Fruit fly (Drosophila melanogaster) whole organism, embryonic: ENCODE measurements around the gene CG10086.

Experiments
- B-H2 ChIP-seq: fragments of 200-800 bp; sonication (Bioruptor generic); optimal IDR thresholded peaks from 2 replicates; lab custom pipeline; 2018; ENCODE audit warnings: missing biosample characterization, mild to moderate bottlenecking, missing genetic modification characterization
- BEAF-32 ChIP-seq: fragments of 200-800 bp; sonication (Bioruptor generic); optimal IDR thresholded peaks from 3 replicates; lab custom pipeline; 2017; ENCODE audit warnings: missing biosample characterization, missing genetic modification characterization, mild to moderate bottlenecking, moderate library complexity, missing genetic modification reagents
- CG13424 ChIP-seq: fragments of 200-800 bp; sonication (Bioruptor generic); optimal IDR thresholded peaks from 2 replicates; lab custom pipeline; 2019; ENCODE audit warnings: missing biosample characterization, mild to moderate bottlenecking, missing genetic modification characterization, moderate library complexity
- CG13624 ChIP-seq: fragments of 200-800 bp; sonication (Bioruptor generic); optimal IDR thresholded peaks from 2 replicates; lab custom pipeline; 2016; ENCODE audit warnings: missing biosample characterization, missing genetic modification characterization
- CG15601 ChIP-seq: fragments of 200-800 bp; sonication (Bioruptor generic); optimal IDR thresholded peaks from 3 replicates; lab custom pipeline; 2019; ENCODE audit warnings: missing biosample characterization, mild to moderate bottlenecking, missing genetic modification characterization, moderate library complexity
- CG18476 ChIP-seq: fragments of 200-800 bp; sonication (Bioruptor generic); optimal IDR thresholded peaks from 2 replicates; lab custom pipeline; 2016; ENCODE audit warnings: missing biosample characterization, mild to moderate bottlenecking, missing genetic modification characterization
- CG2120 ChIP-seq: fragments of 200-800 bp; sonication (Bioruptor generic); optimal IDR thresholded peaks from 3 replicates; lab custom pipeline; 2016; ENCODE audit warnings: missing biosample characterization, missing genetic modification characterization
- CG32532 ChIP-seq: fragments of 200-800 bp; sonication (Bioruptor generic); IDR thresholded peaks from 2 replicates; pipeline ENCODE4 v1.3.6; 2022; ENCODE audit warnings: missing biosample characterization, missing genetic modification characterization
- CG3407 ChIP-seq: fragments of 200-800 bp; sonication (Bioruptor generic); optimal IDR thresholded peaks from 2 replicates; lab custom pipeline; 2018; ENCODE audit warnings: missing biosample characterization, mild to moderate bottlenecking, missing genetic modification characterization
- CG42726 ChIP-seq: fragments of 200-800 bp; sonication (Bioruptor generic); IDR thresholded peaks from 2 replicates; pipeline ENCODE4 v1.3.6; 2022; ENCODE audit warnings: missing biosample characterization, missing genetic modification characterization; ENCODE audit not compliant: partially characterized antibody
- CG4730 ChIP-seq: fragments of 200-800 bp; sonication (Bioruptor generic); IDR thresholded peaks from 2 replicates; pipeline ENCODE4 v1.3.6; 2022; ENCODE audit warnings: missing biosample characterization, missing genetic modification characterization
- CG4854 ChIP-seq: fragments of 200-800 bp; sonication (Bioruptor generic); optimal IDR thresholded peaks from 2 replicates; lab custom pipeline; 2016; ENCODE audit warnings: missing biosample characterization, missing genetic modification characterization, inconsistent platforms
- CG6654 ChIP-seq: fragments of 200-800 bp; sonication (Bioruptor generic); optimal IDR thresholded peaks from 2 replicates; lab custom pipeline; 2017; ENCODE audit warnings: missing biosample characterization, mild to moderate bottlenecking, missing genetic modification characterization
- CG6813 ChIP-seq: fragments of 200-800 bp; sonication (Bioruptor generic); optimal IDR thresholded peaks from 2 replicates; lab custom pipeline; 2017; ENCODE audit warnings: missing biosample characterization, missing genetic modification characterization, mild to moderate bottlenecking, moderate library complexity, missing genetic modification reagents
- CG9437 ChIP-seq: fragments of 200-800 bp; sonication (Bioruptor generic); optimal IDR thresholded peaks from 2 replicates; lab custom pipeline; 2018; ENCODE audit warnings: missing biosample characterization, mild to moderate bottlenecking, missing genetic modification characterization
- CG9797 ChIP-seq: fragments of 200-800 bp; sonication (Bioruptor generic); optimal IDR thresholded peaks from 3 replicates; lab custom pipeline; 2018; ENCODE audit warnings: missing biosample characterization, mild to moderate bottlenecking, missing genetic modification characterization
- Dad ChIP-seq: fragments of 200-800 bp; sonication (Bioruptor generic); optimal IDR thresholded peaks from 3 replicates; lab custom pipeline; 2016; ENCODE audit warnings: missing biosample characterization, missing genetic modification characterization
- Gug ChIP-seq: fragments of 200-800 bp; sonication (Bioruptor generic); IDR thresholded peaks from 4 replicates; pipeline ENCODE4 v1.3.6; 2022; ENCODE audit warnings: missing biosample characterization, missing genetic modification characterization
- Hr3 ChIP-seq: fragments of 200-800 bp; sonication (Bioruptor generic); optimal IDR thresholded peaks from 3 replicates; lab custom pipeline; 2016; ENCODE audit warnings: missing biosample characterization, missing genetic modification characterization
- Hr51 ChIP-seq, 2 experiments: fragments of 200-800 bp; sonication (Bioruptor generic); optimal IDR thresholded peaks; 2 replicates in 1 of 2; 3 replicates in 1 of 2; lab custom pipeline; 2016 to 2018; ENCODE audit warnings: missing biosample characterization in 2 of 2, missing genetic modification characterization in 2 of 2, mild to moderate bottlenecking in 1 of 2, moderate library complexity in 1 of 2
- Jarid2 ChIP-seq: fragments of 200-800 bp; sonication (Bioruptor generic); optimal IDR thresholded peaks from 3 replicates; lab custom pipeline; 2017; ENCODE audit warnings: mild to moderate bottlenecking, missing biosample characterization, missing genetic modification reagents, missing genetic modification characterization
- Kr ChIP-seq: fragments of 200-800 bp; sonication (Bioruptor generic); optimal IDR thresholded peaks from 2 replicates; lab custom pipeline; 2017; ENCODE audit warnings: missing biosample characterization, mild to moderate bottlenecking, missing genetic modification characterization
- Lim3 ChIP-seq: fragments of 200-800 bp; sonication (Bioruptor generic); IDR thresholded peaks from 2 replicates; pipeline ENCODE4 v1.3.6; 2022; ENCODE audit warnings: missing biosample characterization, missing genetic modification characterization
- Max ChIP-seq: fragments of 200-800 bp; sonication (Bioruptor generic); optimal IDR thresholded peaks from 2 replicates; lab custom pipeline; 2016; ENCODE audit warnings: missing biosample characterization, mild to moderate bottlenecking, missing genetic modification characterization
- Meics ChIP-seq: fragments of 200-800 bp; sonication (Bioruptor generic); optimal IDR thresholded peaks from 2 replicates; lab custom pipeline; 2017; ENCODE audit warnings: missing biosample characterization, mild to moderate bottlenecking, missing genetic modification characterization
- Poxn ChIP-seq: fragments of 200-800 bp; sonication (Bioruptor generic); IDR thresholded peaks from 2 replicates; pipeline ENCODE4 v1.3.6; 2022; ENCODE audit warnings: missing biosample characterization, missing genetic modification characterization
- Tbp ChIP-seq: fragments of >200 bp; optimal IDR thresholded peaks from 2 replicates; lab custom pipeline; 2018; ENCODE audit warnings: missing biosample characterization, missing genetic modification characterization
- Usf ChIP-seq: fragments of 200-800 bp; sonication (Bioruptor generic); optimal IDR thresholded peaks from 2 replicates; lab custom pipeline; 2017; ENCODE audit warnings: missing genotype, missing biosample characterization, missing genetic modification characterization
- ap ChIP-seq: fragments of 200-800 bp; sonication (Bioruptor generic); IDR thresholded peaks from 2 replicates; pipeline ENCODE4 v1.3.6; 2022; ENCODE audit warnings: missing biosample characterization, missing genetic modification characterization
- ase ChIP-seq: fragments of 200-800 bp; sonication (Bioruptor generic); IDR thresholded peaks from 3 replicates; pipeline ENCODE4 v1.3.6; 2022; ENCODE audit warnings: missing biosample characterization, missing genetic modification characterization
- btn ChIP-seq: fragments of 200-800 bp; sonication (Bioruptor generic); optimal IDR thresholded peaks from 2 replicates; lab custom pipeline; 2016; ENCODE audit warnings: missing biosample characterization, missing genetic modification characterization
- crp ChIP-seq, 2 experiments: fragments of 200-800 bp; sonication (Bioruptor generic); optimal IDR thresholded peaks; 2 replicates in 1 of 2; 3 replicates in 1 of 2; lab custom pipeline; 2017; ENCODE audit warnings: missing biosample characterization in 2 of 2, missing genetic modification characterization in 2 of 2, mild to moderate bottlenecking in 1 of 2, moderate library complexity in 1 of 2
- da ChIP-seq: fragments of 200-800 bp; sonication (Bioruptor generic); optimal IDR thresholded peaks from 2 replicates; lab custom pipeline; 2016; ENCODE audit warnings: missing biosample characterization, missing genetic modification characterization
- ems ChIP-seq: fragments of 200-800 bp; sonication (Bioruptor generic); optimal IDR thresholded peaks from 3 replicates; lab custom pipeline; 2016; ENCODE audit warnings: missing biosample characterization, missing genetic modification characterization
- ewg ChIP-seq: fragments of 200-800 bp; sonication (Bioruptor generic); optimal IDR thresholded peaks from 3 replicates; lab custom pipeline; 2017; ENCODE audit warnings: mild to moderate bottlenecking, missing biosample characterization, missing genetic modification reagents, missing genetic modification characterization
- fu2 ChIP-seq: fragments of 200-800 bp; sonication (Bioruptor generic); optimal IDR thresholded peaks from 2 replicates; lab custom pipeline; 2016; ENCODE audit warnings: missing biosample characterization, missing genetic modification characterization
- gt ChIP-seq: fragments of 200-800 bp; sonication (Bioruptor generic); IDR thresholded peaks from 2 replicates; pipeline ENCODE4 v1.3.6; 2022; ENCODE audit warnings: missing biosample characterization, missing genetic modification characterization
- hbn ChIP-seq: fragments of 200-800 bp; sonication (Bioruptor generic); IDR thresholded peaks from 2 replicates; pipeline ENCODE4 v1.3.6; 2022; ENCODE audit warnings: missing biosample characterization, missing genetic modification characterization; ENCODE audit not compliant: partially characterized antibody
- jigr1 ChIP-seq: fragments of 200-800 bp; sonication (Bioruptor generic); IDR thresholded peaks from 3 replicates; pipeline ENCODE4 v1.3.6; 2022; ENCODE audit warnings: missing biosample characterization, missing genetic modification characterization
- lola ChIP-seq, 3 experiments: fragments of >200 bp in 2 of 3; fragments of 200-800 bp in 1 of 3; sonication (Bioruptor generic) in 1 of 3; optimal IDR thresholded peaks; 2 replicates each; lab custom pipeline; 2017 to 2019; ENCODE audit warnings: missing biosample characterization in 3 of 3, missing genetic modification characterization in 3 of 3, mild to moderate bottlenecking in 1 of 3, moderate library complexity in 1 of 3
- oc ChIP-seq: fragments of 200-800 bp; sonication (Bioruptor generic); optimal IDR thresholded peaks from 2 replicates; lab custom pipeline; 2018; ENCODE audit warnings: missing biosample characterization, mild to moderate bottlenecking, missing genetic modification characterization, moderate library complexity
- prd ChIP-seq, 3 experiments: fragments of >200 bp in 2 of 3; fragments of 200-800 bp in 1 of 3; sonication (Bioruptor generic) in 1 of 3; optimal IDR thresholded peaks in 2 of 3; IDR thresholded peaks in 1 of 3; 2 replicates in 2 of 3; 3 replicates in 1 of 3; pipeline versions ENCODE4 v1.3.6 to Lab custom; 2017 to 2022; ENCODE audit warnings: missing biosample characterization in 1 of 3, missing genetic modification characterization in 1 of 3
- pros ChIP-seq: fragments of 200-800 bp; sonication (Bioruptor generic); optimal IDR thresholded peaks from 3 replicates; lab custom pipeline; 2019; ENCODE audit warnings: missing biosample characterization, mild to moderate bottlenecking, missing genetic modification characterization, moderate library complexity
- pzg ChIP-seq: fragments of 200-800 bp; sonication (Bioruptor generic); optimal IDR thresholded peaks from 3 replicates; lab custom pipeline; 2018; ENCODE audit warnings: missing biosample characterization, mild to moderate bottlenecking, missing genetic modification characterization, moderate library complexity
- shn ChIP-seq: fragments of 200-800 bp; sonication (Bioruptor generic); optimal IDR thresholded peaks from 3 replicates; lab custom pipeline; 2016; ENCODE audit warnings: missing biosample characterization, missing genetic modification characterization
- sob ChIP-seq: fragments of 200-800 bp; sonication (Bioruptor generic); IDR thresholded peaks from 2 replicates; pipeline ENCODE4 v1.3.6; 2022; ENCODE audit warnings: missing biosample characterization, missing genetic modification characterization
- vfl ChIP-seq: fragments of 200-800 bp; sonication (Bioruptor generic); optimal IDR thresholded peaks from 2 replicates; lab custom pipeline; 2016; ENCODE audit warnings: missing biosample characterization, missing genetic modification characterization

The CG10086 gene

dm6 chr3R:7809662-7810621 is 19.5 kb downstream of the CG10086 start, which contains the start of the genes CG2993 and sgll (continued):
- TF ChIP-seq pros (GFP tag; lab: Kevin White, UChicago) (no peak), BEAF-32 (GFP tag; lab: Kevin White, UChicago) (peak; percentile 21), CG32532 (GFP tag; lab: Robert Waterston, UW) (peak; percentile 99), CG13624 (GFP tag; lab: Kevin White, UChicago) (peak; percentile 91), Dad (peak; percentile 77), CG3407 (GFP tag; lab: Kevin White, UChicago) (peak; percentile 78), CG4854 (peak; percentile 85), ap (GFP tag; lab: Robert Waterston, UW) (peak; percentile 71), ewg (GFP tag; lab: Kevin White, UChicago) (peak; percentile 84), ase (peak; percentile 93), Tbp (GFP tag; lab: Kevin White, UChicago) (no peak), vfl (GFP tag; lab: Kevin White, UChicago) (peak; percentile 51), pzg (GFP tag; lab: Kevin White, UChicago) (peak; percentile 84), Hr3 (GFP tag; lab: Kevin White, UChicago) (peak; percentile 95), CG13424 (tag; lab: Kevin White, UChicago) (peak; percentile 71), B-H2 (peak; percentile 83), sob (GFP tag; lab: Robert Waterston, UW) (peak; percentile 92), oc (tag; lab: Kevin White, UChicago) (peak; percentile 39), fu2 (GFP tag; lab: Kevin White, UChicago) (peak; percentile 83), Max (GFP tag; lab: Kevin White, UChicago) (peak; percentile 73), shn (GFP tag; lab: Kevin White, UChicago) (peak; percentile 92), btn (GFP tag; lab: Kevin White, UChicago) (peak; percentile 90), crp (GFP tag; optimal IDR thresholded peaks at IDR 0.05; lab: Kevin White, UChicago) (peak in 1 of 2 experiments; percentile 41), CG9797 (GFP tag; lab: Kevin White, UChicago) (peak; percentile 73), hbn (GFP tag; lab: Robert Waterston, UW) (no peak; the same call in 1 of the 2 replicates), CG6813 (GFP tag; lab: Kevin White, UChicago) (peak; percentile 46), CG9437 (GFP tag; lab: Kevin White, UChicago) (peak; percentile 51), Meics (peak; percentile 90), CG42726 (GFP tag; lab: Robert Waterston, UW) (peak; percentile 83), Kr (GFP tag; lab: Kevin White, UChicago) (peak; percentile 32), CG2120 (GFP tag; lab: Kevin White, UChicago) (peak; percentile 95), Jarid2 (GFP tag; lab: Kevin White, UChicago) (peak; percentile 46), CG4730 (GFP tag; lab: Robert Waterston, UW) (peak; percentile 92), CG18476 (GFP tag; lab: Kevin White, UChicago) (peak; percentile 40), gt (GFP tag; lab: Robert Waterston, UW) (peak; percentile 83), Lim3 (peak; percentile 69), Gug (GFP tag; lab: Robert Waterston, UW) (peak; percentile 94), CG6654 (peak; percentile 77), CG15601 (tag; lab: Kevin White, UChicago) (no peak), ems (GFP tag; lab: Kevin White, UChicago) (peak; percentile 84), Poxn (GFP tag; lab: Robert Waterston, UW) (peak; percentile 40; the same call in 1 of the 2 replicates), jigr1 (GFP tag; lab: Robert Waterston, UW) (peak; percentile 76; the same call in 2 of the 3 replicates), prd (optimal IDR thresholded peaks at IDR 0.05; lab: Kevin White, UChicago) (no peak), prd (GFP tag; IDR thresholded peaks at IDR 0.05; lab: Robert Waterston, UW) (peak; percentile 95), Usf (GFP tag; lab: Kevin White, UChicago) (peak; percentile 82), da (peak; percentile 93), lola (GFP tag; optimal IDR thresholded peaks at IDR 0.05; lab: Kevin White, UChicago) (no peak), Hr51 (GFP tag; optimal IDR thresholded peaks at IDR 0.05; lab: Kevin White, UChicago) (peak; percentile 73 to 93)
